Worm (Caenorhabditis elegans) whole organism, midembryonic: ENCODE measurements around the gene srw-67.

ENCODE experiments used
- cog-1 ChIP-seq: sonication (generic microtip); optimal IDR thresholded peaks from 2 replicates; lab custom pipeline; 2016; ENCODE audit warnings: missing genetic modification characterization, missing compliant biosample characterization
- flt-1 ChIP-seq: fragments of 200-800 bp; sonication (Bioruptor generic); IDR thresholded peaks from 2 replicates; pipeline ENCODE4 v1.3.6; 2022; ENCODE audit warnings: missing genetic modification characterization, missing compliant biosample characterization
- klf-2 ChIP-seq: fragments of 200-800 bp; sonication (Bioruptor generic); conservative IDR thresholded peaks from 2 replicates; pipeline ENCODE4 v1.3.6; 2022; ENCODE audit warnings: missing genetic modification reagents, missing genetic modification characterization, missing compliant biosample characterization
- tab-1 ChIP-seq: fragments of 200-800 bp; sonication (Bioruptor generic); IDR thresholded peaks from 2 replicates; pipeline ENCODE4 v1.3.6; 2022; ENCODE audit warnings: missing genetic modification characterization, missing compliant biosample characterization

- TF ChIP-seq tab-1 (no peak), klf-2 (GFP tag; lab: Robert Waterston, UW) (no peak), cog-1 (tag; lab: Kevin White, UChicago) (no peak), flt-1 (GFP tag; lab: Robert Waterston, UW) (no peak)
Measured at ce11 chrV:7434805-7435363, 17.4 kb downstream of the srw-67 start.
